Worm (Caenorhabditis elegans) whole organism, L1 larva: ENCODE results near the gene str-32.
A peak's percentile ranks its signal among the peaks of the same experiment; 100 is the strongest.
"Not testable (repeated sequence)": the region's sequence is repeated elsewhere in the genome, so short reads cannot be mapped to it uniquely, and the experiment has no call there.

Experiments used
- C16A3.4 ChIP-seq: fragments of 150-350 bp; optimal IDR thresholded peaks from 2 replicates; lab custom pipeline; 2014; ENCODE audit warnings: missing biosample characterization, missing genetic modification characterization
- F16B12.6 ChIP-seq: fragments of 150-350 bp; optimal IDR thresholded peaks from 2 replicates; lab custom pipeline; 2014; ENCODE audit warnings: missing biosample characterization, missing genetic modification characterization
- alr-1 ChIP-seq: fragments of 200-800 bp; sonication (Bioruptor generic); optimal IDR thresholded peaks from 2 replicates; lab custom pipeline; 2018; ENCODE audit warnings: borderline replicate concordance, mild to moderate bottlenecking, missing genetic modification characterization, missing compliant biosample characterization
- aly-2 ChIP-seq: fragments of 150-350 bp; optimal IDR thresholded peaks from 2 replicates; lab custom pipeline; 2014; ENCODE audit warnings: missing biosample characterization, missing genetic modification characterization
- ceh-8 ChIP-seq: fragments of 200-800 bp; sonication (Bioruptor generic); optimal IDR thresholded peaks from 2 replicates; lab custom pipeline; 2018; ENCODE audit warnings: mild to moderate bottlenecking, missing genetic modification characterization, moderate library complexity, missing compliant biosample characterization
- ceh-88 ChIP-seq: fragments of 200-800 bp; sonication (Bioruptor generic); IDR thresholded peaks from 2 replicates; pipeline ENCODE4 v1.3.6; 2022; ENCODE audit warnings: missing genetic modification characterization, missing compliant biosample characterization
- ceh-90 ChIP-seq: sonication (generic microtip); optimal IDR thresholded peaks from 2 replicates; lab custom pipeline; 2016; ENCODE audit warnings: missing genetic modification characterization, missing compliant biosample characterization
- dsc-1 ChIP-seq: sonication (generic microtip); optimal IDR thresholded peaks from 2 replicates; lab custom pipeline; 2016; ENCODE audit warnings: mild to moderate bottlenecking, missing genetic modification characterization, missing compliant biosample characterization
- efl-1 ChIP-seq, 4 experiments: fragments of 150-350 bp; optimal IDR thresholded peaks in 3 of 4; peaks in 1 of 4; 1 replicate in 1 of 4; 2 replicates in 3 of 4; lab custom pipeline; 2014; ENCODE audit warnings: missing biosample characterization in 2 of 4, missing genetic modification characterization in 2 of 4, missing genetic modification reagents in 2 of 4
- efl-3 ChIP-seq: fragments of 200-800 bp; sonication (Bioruptor generic); optimal IDR thresholded peaks from 2 replicates; lab custom pipeline; 2018; ENCODE audit warnings: mild to moderate bottlenecking, missing genetic modification characterization, missing compliant biosample characterization
- egl-13 ChIP-seq: sonication (generic microtip); optimal IDR thresholded peaks from 2 replicates; lab custom pipeline; 2016; ENCODE audit warnings: missing genotype, missing genetic modification reagents, missing genetic modification characterization, missing compliant biosample characterization
- elt-2 ChIP-seq: sonication (generic microtip); optimal IDR thresholded peaks from 2 replicates; lab custom pipeline; 2016; ENCODE audit warnings: missing genetic modification characterization, mild to moderate bottlenecking, inconsistent platforms, missing compliant biosample characterization, missing genetic modification reagents
- ets-5 ChIP-seq: fragments of 200-800 bp; sonication (Bioruptor generic); IDR thresholded peaks from 2 replicates; pipeline ENCODE4 v1.3.6; 2022; ENCODE audit warnings: missing genetic modification characterization, missing compliant biosample characterization
- fkh-10 ChIP-seq: sonication (generic microtip); optimal IDR thresholded peaks from 2 replicates; lab custom pipeline; 2017; ENCODE audit warnings: missing biosample characterization, missing genetic modification reagents, missing genetic modification characterization
- fkh-4 ChIP-seq: sonication (generic microtip); optimal IDR thresholded peaks from 2 replicates; lab custom pipeline; 2016; ENCODE audit warnings: missing compliant biosample characterization, missing genetic modification characterization, borderline replicate concordance
- fkh-8 ChIP-seq: sonication (generic microtip); optimal IDR thresholded peaks from 2 replicates; lab custom pipeline; 2016; ENCODE audit warnings: mild to moderate bottlenecking, missing genetic modification characterization, missing compliant biosample characterization
- grh-1 ChIP-seq: fragments of 200-800 bp; sonication (Bioruptor generic); IDR thresholded peaks from 2 replicates; pipeline ENCODE4 v1.3.6; 2022; ENCODE audit warnings: missing genetic modification reagents, missing genetic modification characterization, missing compliant biosample characterization
- hlh-4 ChIP-seq: sonication (generic microtip); optimal IDR thresholded peaks from 2 replicates; lab custom pipeline; 2016; ENCODE audit warnings: mild to moderate bottlenecking, missing genetic modification characterization, missing compliant biosample characterization
- hpl-2 ChIP-seq: fragments of 150-350 bp; optimal IDR thresholded peaks from 2 replicates; lab custom pipeline; 2014; ENCODE audit warnings: missing biosample characterization, missing genetic modification reagents, missing genetic modification characterization
- irx-1 ChIP-seq: sonication (generic microtip); optimal IDR thresholded peaks from 2 replicates; lab custom pipeline; 2016; ENCODE audit warnings: missing genetic modification characterization, missing compliant biosample characterization
- lin-13 ChIP-seq: fragments of 150-350 bp; optimal IDR thresholded peaks from 2 replicates; lab custom pipeline; 2014; ENCODE audit warnings: missing biosample characterization, missing genetic modification reagents, missing genetic modification characterization
- lin-14 ChIP-seq: fragments of 200-800 bp; sonication (Bioruptor generic); optimal IDR thresholded peaks from 2 replicates; lab custom pipeline; 2018; ENCODE audit warnings: mild to moderate bottlenecking, missing genetic modification characterization, moderate library complexity, missing compliant biosample characterization
- lin-15B ChIP-seq: fragments of 150-350 bp; sonication (generic microtip); optimal IDR thresholded peaks from 3 replicates; lab custom pipeline; 2014; ENCODE audit warnings: missing biosample characterization, missing genetic modification characterization
- lin-35 ChIP-seq, 2 experiments: fragments of 150-350 bp; optimal IDR thresholded peaks; 2 replicates each; lab custom pipeline; 2014; ENCODE audit warnings: missing biosample characterization in 2 of 2, missing genetic modification characterization in 2 of 2, missing genetic modification reagents in 2 of 2
- lin-39 ChIP-seq: fragments of 150-350 bp; optimal IDR thresholded peaks from 2 replicates; lab custom pipeline; 2014; ENCODE audit warnings: missing biosample characterization, missing genetic modification reagents, missing genetic modification characterization
- lir-3 ChIP-seq: sonication (generic microtip); optimal IDR thresholded peaks from 2 replicates; lab custom pipeline; 2016; ENCODE audit warnings: mild to moderate bottlenecking, missing genetic modification characterization, moderate library complexity, missing compliant biosample characterization; ENCODE audit not compliant: poor library complexity
- lsy-2 ChIP-seq, 2 experiments: fragments of 150-350 bp; optimal IDR thresholded peaks; 2 replicates each; lab custom pipeline; 2014; ENCODE audit warnings: missing biosample characterization in 2 of 2, missing genetic modification characterization in 2 of 2
- mep-1 ChIP-seq: fragments of 150-350 bp; optimal IDR thresholded peaks from 2 replicates; lab custom pipeline; 2014; ENCODE audit warnings: missing biosample characterization, missing genetic modification characterization
- nhr-19 ChIP-seq: fragments of 200-800 bp; sonication (Bioruptor generic); conservative IDR thresholded peaks from 2 replicates; pipeline ENCODE4 v1.3.6; 2022; ENCODE audit warnings: missing genetic modification characterization, missing compliant biosample characterization
- nhr-20 ChIP-seq: sonication (generic microtip); optimal IDR thresholded peaks from 2 replicates; lab custom pipeline; 2016; ENCODE audit warnings: mild to moderate bottlenecking, missing genetic modification characterization, missing compliant biosample characterization
- nhr-237 ChIP-seq: fragments of 150-350 bp; optimal IDR thresholded peaks from 2 replicates; lab custom pipeline; 2014; ENCODE audit warnings: missing biosample characterization, missing genetic modification characterization
- nhr-76 ChIP-seq: sonication (generic microtip); optimal IDR thresholded peaks from 2 replicates; lab custom pipeline; 2017; ENCODE audit warnings: missing biosample characterization, missing genetic modification characterization
- nhr-77 ChIP-seq: fragments of 150-350 bp; optimal IDR thresholded peaks from 2 replicates; lab custom pipeline; 2014; ENCODE audit warnings: missing biosample characterization, missing genetic modification characterization
- nhr-85 ChIP-seq: sonication (generic microtip); peaks from one replicate; lab custom pipeline; 2016; ENCODE audit warnings: missing genetic modification characterization, inconsistent platforms, missing compliant biosample characterization
- nhr-90 ChIP-seq: sonication (generic microtip); optimal IDR thresholded peaks from 2 replicates; lab custom pipeline; 2016; ENCODE audit warnings: mild to moderate bottlenecking, missing genetic modification characterization, missing compliant biosample characterization; ENCODE audit not compliant: poor library complexity
- pag-3 ChIP-seq: sonication (generic microtip); optimal IDR thresholded peaks from 2 replicates; lab custom pipeline; 2017; ENCODE audit warnings: missing genetic modification characterization, mild to moderate bottlenecking, missing compliant biosample characterization, antibody characterized with exemption, borderline replicate concordance; ENCODE audit not compliant: insufficient read depth
- skn-1 ChIP-seq: fragments of 150-350 bp; optimal IDR thresholded peaks from 2 replicates; lab custom pipeline; 2014; ENCODE audit warnings: missing biosample characterization, missing genetic modification characterization
- snpc-4 ChIP-seq: fragments of 150-350 bp; optimal IDR thresholded peaks from 2 replicates; lab custom pipeline; 2014; ENCODE audit warnings: missing biosample characterization, missing genetic modification characterization
- snu-23 ChIP-seq: sonication (generic microtip); optimal IDR thresholded peaks from 2 replicates; lab custom pipeline; 2016; ENCODE audit warnings: missing genetic modification characterization, missing compliant biosample characterization
- sup-37 ChIP-seq: fragments of 200-800 bp; sonication (Bioruptor generic); optimal IDR thresholded peaks from 2 replicates; lab custom pipeline; 2018; ENCODE audit warnings: mild to moderate bottlenecking, missing genetic modification characterization, missing compliant biosample characterization
- swsn-7 ChIP-seq: sonication (generic microtip); optimal IDR thresholded peaks from 2 replicates; lab custom pipeline; 2016; ENCODE audit warnings: missing genetic modification characterization, missing compliant biosample characterization
- tbx-2 ChIP-seq: sonication (generic microtip); optimal IDR thresholded peaks from 2 replicates; lab custom pipeline; 2016; ENCODE audit warnings: missing genetic modification characterization, missing compliant biosample characterization
- tlp-1 ChIP-seq: fragments of 150-350 bp; optimal IDR thresholded peaks from 2 replicates; lab custom pipeline; 2014; ENCODE audit warnings: missing biosample characterization, missing genetic modification characterization
- unc-130 ChIP-seq: fragments of 150-350 bp; optimal IDR thresholded peaks from 2 replicates; lab custom pipeline; 2017; ENCODE audit warnings: missing biosample characterization, missing genetic modification characterization, inconsistent platforms
- unc-98 ChIP-seq: fragments of 200-800 bp; sonication (Bioruptor generic); IDR thresholded peaks from 2 replicates; pipeline ENCODE4 v1.3.6; 2022; ENCODE audit warnings: missing genetic modification characterization, missing compliant biosample characterization
- vab-15 ChIP-seq: sonication (generic microtip); optimal IDR thresholded peaks from 2 replicates; lab custom pipeline; 2017; ENCODE audit warnings: missing genotype, mild to moderate bottlenecking, missing genetic modification characterization, missing compliant biosample characterization
- xbp-1 ChIP-seq: sonication (generic microtip); optimal IDR thresholded peaks from 2 replicates; lab custom pipeline; 2016; ENCODE audit warnings: missing genetic modification characterization, missing compliant biosample characterization
- zag-1 ChIP-seq: fragments of 150-350 bp; optimal IDR thresholded peaks from 2 replicates; lab custom pipeline; 2014; ENCODE audit warnings: missing biosample characterization, missing genetic modification characterization
- zip-4 ChIP-seq: fragments of 200-800 bp; sonication (Bioruptor generic); optimal IDR thresholded peaks from 2 replicates; lab custom pipeline; 2018; ENCODE audit warnings: mild to moderate bottlenecking, missing genetic modification characterization, moderate library complexity, missing compliant biosample characterization
- ztf-11 ChIP-seq, 2 experiments: sonication (generic microtip); optimal IDR thresholded peaks; 2 replicates each; lab custom pipeline; 2016 to 2017; ENCODE audit warnings: missing genetic modification characterization in 2 of 2, missing biosample characterization in 1 of 2, missing compliant biosample characterization in 1 of 2
- ztf-4 ChIP-seq: fragments of 150-350 bp; optimal IDR thresholded peaks from 2 replicates; lab custom pipeline; 2014; ENCODE audit warnings: missing biosample characterization, missing genetic modification characterization

str-32 gene

DNA sequence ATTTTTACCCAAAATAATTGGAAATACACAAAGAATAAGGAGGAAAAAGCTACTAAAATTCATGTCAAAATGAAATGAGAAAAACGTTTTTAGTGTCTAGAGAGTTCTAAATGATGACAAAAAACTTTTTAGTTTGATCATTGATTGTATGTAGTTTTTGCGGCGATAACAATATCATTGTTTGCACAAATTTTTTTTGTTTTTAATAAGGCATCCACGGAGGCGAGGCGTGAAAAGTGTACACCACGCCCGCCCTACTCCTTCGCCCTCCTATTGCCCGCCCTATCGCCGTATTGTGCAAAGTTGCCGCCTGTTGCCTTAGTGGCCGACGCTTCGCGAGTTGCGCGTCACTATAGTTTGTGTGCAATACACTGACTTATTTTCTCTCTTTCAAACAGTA is 18.7 kb upstream of the str-32 start, which contains the start of gene ugt-10:
Gene ugt-10 (minus strand): TSS at position 101 of the 400 bp plus-strand sequence.
- TF ChIP-seq F16B12.6, alr-1, irx-1 (tag; lab: Kevin White, UChicago): not testable (repeated sequence)

DNA sequence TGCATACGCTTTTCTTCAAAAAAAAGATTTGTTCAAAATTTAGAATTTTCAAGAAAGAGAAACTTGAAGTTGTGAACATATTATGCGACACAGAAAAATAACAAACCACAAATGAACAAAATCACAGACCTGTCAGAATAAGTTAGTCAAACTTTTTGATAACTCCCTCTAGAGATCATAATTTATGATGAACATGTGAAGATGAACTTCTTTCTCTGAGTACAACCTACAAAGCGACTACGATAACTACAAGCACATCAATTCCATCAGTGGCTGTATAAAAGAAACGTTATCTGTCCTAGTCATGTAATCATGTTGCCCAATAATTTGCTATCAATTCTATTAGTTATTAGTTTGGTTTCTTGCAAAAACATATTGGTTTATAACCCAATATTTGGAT is 14.5 kb upstream of the str-32 start, which contains the start of gene ugt-9:
Gene ugt-9 (plus strand): TSS at position 305 of the 400 bp plus-strand sequence.
- no peak for TF ChIP-seq hpl-2
- no peak for TF ChIP-seq ztf-4 (tag; lab: Kevin White, UChicago)
- peak in 1 of 2 experiments; percentile 7 for TF ChIP-seq lin-35 (GFP tag; optimal IDR thresholded peaks at IDR 0.05; lab: Kevin White, UChicago)
- no peak for TF ChIP-seq egl-13 (tag; lab: Kevin White, UChicago)
- TF ChIP-seq vab-15 (tag; lab: Kevin White, UChicago) = no peak
- TF ChIP-seq skn-1 = no peak
- no peak for TF ChIP-seq lir-3
- peak; percentile 77 for TF ChIP-seq nhr-76
- TF ChIP-seq xbp-1 (tag; lab: Kevin White, UChicago) = no peak
- no peak for TF ChIP-seq ztf-11 (tag; optimal IDR thresholded peaks at IDR 0.05; lab: Kevin White, UChicago)
- TF ChIP-seq aly-2 (tag; lab: Kevin White, UChicago) = no peak
- TF ChIP-seq zip-4 (GFP tag; lab: Kevin White, UChicago) = no peak
- peak; percentile 84 for TF ChIP-seq nhr-85 (tag; lab: Kevin White, UChicago)
- TF ChIP-seq dsc-1 (tag; lab: Kevin White, UChicago) = no peak
- no peak for TF ChIP-seq snpc-4
- peak; percentile 22 for TF ChIP-seq nhr-77
- TF ChIP-seq lin-14 (GFP tag; lab: Kevin White, UChicago) = peak; percentile 32
- TF ChIP-seq unc-130 (tag; lab: Kevin White, UChicago) = no peak
- no peak for TF ChIP-seq fkh-8 (tag; lab: Kevin White, UChicago)
- no peak for TF ChIP-seq nhr-237
- TF ChIP-seq hlh-4 (tag; lab: Kevin White, UChicago) = no peak
- peak; percentile 41 for TF ChIP-seq tbx-2 (tag; lab: Kevin White, UChicago)
- no peak for TF ChIP-seq efl-1 (optimal IDR thresholded peaks at IDR 0.05; lab: Kevin White, UChicago)
- TF ChIP-seq efl-1 (GFP tag; optimal IDR thresholded peaks at IDR 0.05 in 1 of 2; lab: Kevin White, UChicago) = peak in 1 of 2 experiments; percentile 32
- TF ChIP-seq nhr-20 (tag; lab: Kevin White, UChicago) = peak; percentile 72
- no peak for TF ChIP-seq fkh-4
- no peak for TF ChIP-seq lin-39 (tag; lab: Kevin White, UChicago)
- no peak for TF ChIP-seq grh-1
- TF ChIP-seq lsy-2 (tag; optimal IDR thresholded peaks at IDR 0.05; lab: Kevin White, UChicago) = no peak
- no peak for TF ChIP-seq ets-5 (GFP tag; lab: Robert Waterston, UW)
- no peak for TF ChIP-seq C16A3.4 (tag; lab: Kevin White, UChicago)
- no peak for TF ChIP-seq zag-1
- TF ChIP-seq snu-23 (GFP tag; lab: Kevin White, UChicago) = peak; percentile 34
- TF ChIP-seq nhr-90 (tag; lab: Kevin White, UChicago) = peak; percentile 39
- no peak for TF ChIP-seq efl-3 (GFP tag; lab: Kevin White, UChicago)
- TF ChIP-seq nhr-19 = peak; percentile 36
- TF ChIP-seq ceh-8 (GFP tag; lab: Kevin White, UChicago) = no peak
- no peak for TF ChIP-seq mep-1 (tag; lab: Kevin White, UChicago)
- no peak for TF ChIP-seq ceh-88
- no peak for TF ChIP-seq tlp-1 (tag; lab: Kevin White, UChicago)
- TF ChIP-seq lin-15B (tag; lab: Kevin White, UChicago) = no peak
- no peak for TF ChIP-seq sup-37 (GFP tag; lab: Kevin White, UChicago)
- no peak for TF ChIP-seq irx-1 (tag; lab: Kevin White, UChicago)
- no peak for TF ChIP-seq pag-3 (tag; lab: Kevin White, UChicago)
- no peak for TF ChIP-seq ceh-90 (tag; lab: Kevin White, UChicago)
- no peak for TF ChIP-seq unc-98
- TF ChIP-seq swsn-7 (tag; lab: Kevin White, UChicago) = no peak
- no peak for TF ChIP-seq fkh-10 (GFP tag; lab: Kevin White, UChicago)
- no peak for TF ChIP-seq elt-2 (tag; lab: Kevin White, UChicago)
- no peak for TF ChIP-seq lin-13 (GFP tag; lab: Kevin White, UChicago)
